Worm (Caenorhabditis elegans) whole organism, L3 larva: Measurements from ENCODE around the gene air-1.

Experiments used
- R02D3.7 ChIP-seq: fragments of 150-350 bp; optimal IDR thresholded peaks from 2 replicates; lab custom pipeline; 2014; ENCODE audit warnings: missing biosample characterization, missing genetic modification characterization
- ZK546.5 ChIP-seq: sonication (generic microtip); optimal IDR thresholded peaks from 2 replicates; lab custom pipeline; 2017; ENCODE audit warnings: missing biosample characterization, missing genetic modification characterization
- aly-2 ChIP-seq: fragments of 150-350 bp; optimal IDR thresholded peaks from 2 replicates; lab custom pipeline; 2014; ENCODE audit warnings: missing biosample characterization, missing genetic modification characterization
- ama-1 ChIP-seq: fragments of 150-350 bp; optimal IDR thresholded peaks from 2 replicates; lab custom pipeline; 2018
- ceh-16 ChIP-seq: sonication (generic microtip); optimal IDR thresholded peaks from 2 replicates; lab custom pipeline; 2017; ENCODE audit warnings: missing biosample characterization, missing genetic modification characterization
- ceh-9 ChIP-seq: sonication (generic microtip); optimal IDR thresholded peaks from 2 replicates; lab custom pipeline; 2018; ENCODE audit warnings: missing biosample characterization, missing genetic modification characterization
- egl-27 ChIP-seq: sonication (generic microtip); optimal IDR thresholded peaks from 4 replicates; lab custom pipeline; 2017; ENCODE audit warnings: missing biosample characterization, missing genetic modification reagents, missing genetic modification characterization
- elt-2 ChIP-seq: sonication (generic microtip); optimal IDR thresholded peaks from 2 replicates; lab custom pipeline; 2016; ENCODE audit warnings: missing genetic modification reagents, mild to moderate bottlenecking, missing genetic modification characterization, missing compliant biosample characterization
- elt-3 ChIP-seq, 3 experiments: fragments of 150-350 bp in 1 of 3; sonication (generic microtip) in 2 of 3; optimal IDR thresholded peaks; 2 replicates in 2 of 3; 4 replicates in 1 of 3; lab custom pipeline; 2014 to 2017; ENCODE audit warnings: missing biosample characterization in 3 of 3, missing genetic modification characterization in 3 of 3
- eor-1 ChIP-seq, 2 experiments: fragments of 150-350 bp; optimal IDR thresholded peaks; 2 replicates each; lab custom pipeline; 2014 to 2018; ENCODE audit warnings: missing biosample characterization in 2 of 2, missing genetic modification characterization in 2 of 2
- fkh-10 ChIP-seq: sonication (generic microtip); optimal IDR thresholded peaks from 2 replicates; lab custom pipeline; 2017; ENCODE audit warnings: missing biosample characterization, missing genetic modification reagents, missing genetic modification characterization
- fkh-2 ChIP-seq: fragments of 150-350 bp; optimal IDR thresholded peaks from 2 replicates; lab custom pipeline; 2014; ENCODE audit warnings: missing biosample characterization, missing genetic modification reagents, missing genetic modification characterization
- fos-1 ChIP-seq: fragments of 150-350 bp; optimal IDR thresholded peaks from 2 replicates; lab custom pipeline; 2014; ENCODE audit warnings: missing biosample characterization, missing genetic modification characterization
- hmg-11 ChIP-seq: sonication (generic microtip); optimal IDR thresholded peaks from 2 replicates; lab custom pipeline; 2016; ENCODE audit warnings: missing genetic modification characterization, missing compliant biosample characterization
- jun-1 ChIP-seq: fragments of 150-350 bp; optimal IDR thresholded peaks from 2 replicates; lab custom pipeline; 2014; ENCODE audit warnings: missing biosample characterization, missing genetic modification reagents, missing genetic modification characterization
- lin-15B ChIP-seq: fragments of 150-350 bp; optimal IDR thresholded peaks from 2 replicates; lab custom pipeline; 2014; ENCODE audit warnings: missing biosample characterization, missing genetic modification characterization
- lin-39 ChIP-seq: fragments of 150-350 bp; optimal IDR thresholded peaks from 2 replicates; lab custom pipeline; 2018; ENCODE audit warnings: missing biosample characterization, missing genetic modification reagents, missing genetic modification characterization
- lsy-12 ChIP-seq: sonication (generic microtip); optimal IDR thresholded peaks from 2 replicates; lab custom pipeline; 2016; ENCODE audit warnings: mild to moderate bottlenecking, missing genetic modification characterization, missing compliant biosample characterization
- mdl-1 ChIP-seq: fragments of 150-350 bp; optimal IDR thresholded peaks from 2 replicates; lab custom pipeline; 2014; ENCODE audit warnings: missing biosample characterization, missing genetic modification characterization
- mml-1 ChIP-seq: fragments of 150-350 bp; sonication (generic microtip); optimal IDR thresholded peaks from 3 replicates; lab custom pipeline; 2014; ENCODE audit warnings: missing biosample characterization, missing genetic modification characterization
- nfya-1 ChIP-seq: sonication (generic microtip); optimal IDR thresholded peaks from 2 replicates; lab custom pipeline; 2017; ENCODE audit warnings: missing genetic modification characterization, mild to moderate bottlenecking, missing compliant biosample characterization, antibody characterized with exemption, moderate library complexity; ENCODE audit not compliant: insufficient read depth
- nhr-12 ChIP-seq: fragments of 150-350 bp; optimal IDR thresholded peaks from 2 replicates; lab custom pipeline; 2014; ENCODE audit warnings: missing biosample characterization, missing genetic modification characterization
- nhr-23 ChIP-seq: fragments of 150-350 bp; optimal IDR thresholded peaks from 2 replicates; lab custom pipeline; 2014; ENCODE audit warnings: missing biosample characterization, missing genetic modification reagents, missing genetic modification characterization
- nhr-237 ChIP-seq: fragments of 150-350 bp; optimal IDR thresholded peaks from 2 replicates; lab custom pipeline; 2014; ENCODE audit warnings: missing biosample characterization, missing genetic modification characterization
- nhr-25 ChIP-seq: sonication (generic microtip); optimal IDR thresholded peaks from 2 replicates; lab custom pipeline; 2017; ENCODE audit warnings: missing biosample characterization, missing genetic modification characterization
- nhr-28 ChIP-seq: fragments of 150-350 bp; optimal IDR thresholded peaks from 2 replicates; lab custom pipeline; 2014; ENCODE audit warnings: missing biosample characterization, missing genetic modification characterization
- nhr-43 ChIP-seq: sonication (generic microtip); optimal IDR thresholded peaks from 2 replicates; lab custom pipeline; 2016; ENCODE audit warnings: mild to moderate bottlenecking, missing genetic modification characterization, missing compliant biosample characterization; ENCODE audit not compliant: poor library complexity, severe bottlenecking
- nhr-67 ChIP-seq: fragments of 150-350 bp; optimal IDR thresholded peaks from 2 replicates; lab custom pipeline; 2014; ENCODE audit warnings: missing biosample characterization, missing genetic modification characterization
- nhr-77 ChIP-seq: fragments of 150-350 bp; optimal IDR thresholded peaks from 2 replicates; lab custom pipeline; 2014; ENCODE audit warnings: missing biosample characterization, missing genetic modification characterization
- pha-4 ChIP-seq: fragments of 150-350 bp; optimal IDR thresholded peaks from 2 replicates; lab custom pipeline; 2014; ENCODE audit warnings: missing biosample characterization, missing genetic modification reagents, missing genetic modification characterization
- skn-1 ChIP-seq: fragments of 150-350 bp; optimal IDR thresholded peaks from 2 replicates; lab custom pipeline; 2014; ENCODE audit warnings: missing biosample characterization, missing genetic modification characterization
- unc-39 ChIP-seq: sonication (generic microtip); optimal IDR thresholded peaks from 4 replicates; lab custom pipeline; 2017; ENCODE audit warnings: missing biosample characterization, missing genetic modification characterization
- unc-62 ChIP-seq: fragments of 150-350 bp; sonication (generic microtip); optimal IDR thresholded peaks from 4 replicates; lab custom pipeline; 2014; ENCODE audit warnings: missing biosample characterization, missing genetic modification reagents, missing genetic modification characterization
- zag-1 ChIP-seq: fragments of 150-350 bp; optimal IDR thresholded peaks from 2 replicates; lab custom pipeline; 2014; ENCODE audit warnings: missing biosample characterization, missing genetic modification characterization
- ztf-11 ChIP-seq: fragments of 150-350 bp; optimal IDR thresholded peaks from 2 replicates; lab custom pipeline; 2014; ENCODE audit warnings: missing biosample characterization, missing genetic modification characterization
- ztf-4 ChIP-seq: fragments of 150-350 bp; optimal IDR thresholded peaks from 2 replicates; lab custom pipeline; 2014; ENCODE audit warnings: missing biosample characterization, missing genetic modification characterization

air-1 gene

ce11 chrV:8195889-8196418 is 25.3 kb upstream of the air-1 start, which contains the start of gene F20D6.10:
Gene F20D6.10 (minus strand): TSS chrV:8195939.
- TF ChIP-seq nhr-77 (tag; lab: Kevin White, UChicago), result no peak
- TF ChIP-seq eor-1 (tag; optimal IDR thresholded peaks at IDR 0.05; lab: Kevin White, UChicago), result no peak
- no peak for TF ChIP-seq lin-39 (tag; lab: Kevin White, UChicago)
- no peak for TF ChIP-seq nfya-1 (tag; lab: Kevin White, UChicago)
- no peak for TF ChIP-seq zag-1 (tag; lab: Kevin White, UChicago)
- no peak for TF ChIP-seq hmg-11 (tag; lab: Kevin White, UChicago)
- no peak for TF ChIP-seq elt-2 (tag; lab: Kevin White, UChicago)
- no peak for TF ChIP-seq mml-1 (tag; lab: Kevin White, UChicago)
- TF ChIP-seq ztf-11, result no peak
- no peak for TF ChIP-seq elt-3 (tag; optimal IDR thresholded peaks at IDR 0.05; lab: Kevin White, UChicago)
- no peak for TF ChIP-seq nhr-43 (tag; lab: Kevin White, UChicago)
- no peak for TF ChIP-seq nhr-25 (tag; lab: Kevin White, UChicago)
- no peak for TF ChIP-seq nhr-67
- no peak for TF ChIP-seq nhr-28 (tag; lab: Kevin White, UChicago)
- TF ChIP-seq aly-2 (tag; lab: Kevin White, UChicago), result no peak
- no peak for TF ChIP-seq jun-1 (tag; lab: Kevin White, UChicago)

ce11 chrV:8196993-8197392 is 24.3 kb upstream of the air-1 start:
- TF ChIP-seq ama-1 (lab: Kevin White, UChicago) (no peak), skn-1 (no peak), ZK546.5 (no peak), fkh-2 (tag; lab: Kevin White, UChicago) (no peak), ceh-9 (no peak), pha-4 (tag; lab: Kevin White, UChicago) (no peak), nhr-12 (tag; lab: Kevin White, UChicago) (no peak), unc-39 (tag; lab: Kevin White, UChicago) (no peak), lsy-12 (no peak), unc-62 (no peak), nhr-43 (tag; lab: Kevin White, UChicago) (no peak), mdl-1 (tag; lab: Kevin White, UChicago) (no peak), nhr-67 (no peak), elt-3 (tag; optimal IDR thresholded peaks at IDR 0.05; lab: Kevin White, UChicago) (no peak), ceh-16 (tag; lab: Kevin White, UChicago) (no peak), nhr-28 (tag; lab: Kevin White, UChicago) (no peak), lin-15B (tag; lab: Kevin White, UChicago) (no peak), nhr-237 (tag; lab: Kevin White, UChicago) (no peak), egl-27 (tag; lab: Kevin White, UChicago) (no peak), ztf-4 (no peak)

ce11 chrV:8198994-8199393 is 22.3 kb upstream of the air-1 start, which contains the start of gene F20D6.11:
Gene F20D6.11 (minus strand): TSS chrV:8199094.
- no peak for TF ChIP-seq unc-62
- no peak for TF ChIP-seq jun-1 (tag; lab: Kevin White, UChicago)
- peak; percentile 18 for TF ChIP-seq elt-2 (tag; lab: Kevin White, UChicago)
- TF ChIP-seq nhr-12 (tag; lab: Kevin White, UChicago), result no peak
- TF ChIP-seq lin-39 (tag; lab: Kevin White, UChicago), result no peak
- TF ChIP-seq ceh-16 (tag; lab: Kevin White, UChicago), result no peak
- TF ChIP-seq, all 47 proteins: peak for 1

- TF ChIP-seq nhr-25 (tag; lab: Kevin White, UChicago) (peak; percentile 35), egl-27 (tag; lab: Kevin White, UChicago) (peak; percentile 24), elt-3 (tag; optimal IDR thresholded peaks at IDR 0.05; lab: Kevin White, UChicago) (no peak), fos-1 (tag; lab: Kevin White, UChicago) (no peak), ama-1 (lab: Kevin White, UChicago) (no peak), mdl-1 (tag; lab: Kevin White, UChicago) (no peak), nhr-43 (tag; lab: Kevin White, UChicago) (peak; percentile 16), fkh-10 (GFP tag; lab: Kevin White, UChicago) (no peak), nhr-77 (tag; lab: Kevin White, UChicago) (no peak), aly-2 (tag; lab: Kevin White, UChicago) (no peak), ZK546.5 (no peak), R02D3.7 (tag; lab: Kevin White, UChicago) (no peak), nhr-23 (peak; percentile 65)
These were observed 19.9 kb upstream of the air-1 start, which contains the start of gene cri-2 for ce11 chrV:8201229-8201858. Gene cri-2 (plus strand): TSS chrV:8201808.
